Worm (Caenorhabditis elegans) whole organism, L3 larva: ENCODE results near the gene str-37.

Experiments used
- daf-12 ChIP-seq: fragments of 150-350 bp; optimal IDR thresholded peaks from 2 replicates; lab custom pipeline; 2014; ENCODE audit warnings: missing biosample characterization, missing genetic modification reagents, missing genetic modification characterization
- mdl-1 ChIP-seq: fragments of 150-350 bp; optimal IDR thresholded peaks from 2 replicates; lab custom pipeline; 2014; ENCODE audit warnings: missing biosample characterization, missing genetic modification characterization

ce11 chrV:13320676-13321075, 6.9 kb upstream of the str-37 start, which contains the start of gene srh-15:
- no peak for TF ChIP-seq mdl-1
- TF ChIP-seq daf-12 (tag; lab: Kevin White, UChicago) = no peak
